Fruit fly (Drosophila melanogaster) whole organism, embryonic: Measurements from ENCODE around the gene Rbcn-3B.

ENCODE experiments used
- Antp ChIP-seq: fragments of 200-800 bp; sonication (Bioruptor generic); optimal IDR thresholded peaks from 3 replicates; lab custom pipeline; 2016; ENCODE audit warnings: missing biosample characterization, missing genetic modification characterization
- Asciz ChIP-seq: fragments of 200-800 bp; sonication (Bioruptor generic); optimal IDR thresholded peaks from 2 replicates; lab custom pipeline; 2017; ENCODE audit warnings: missing biosample characterization, mild to moderate bottlenecking, missing genetic modification characterization, missing genetic modification reagents
- C15 ChIP-seq: fragments of 200-800 bp; sonication (Bioruptor generic); IDR thresholded peaks from 3 replicates; pipeline ENCODE4 v1.3.6; 2022; ENCODE audit warnings: missing biosample characterization, missing genetic modification characterization
- CG11456 ChIP-seq: fragments of 200-800 bp; sonication (Bioruptor generic); IDR thresholded peaks from 3 replicates; pipeline ENCODE4 v1.3.6; 2022; ENCODE audit warnings: missing biosample characterization, missing genetic modification characterization
- CG12659 ChIP-seq: fragments of 200-800 bp; sonication (Bioruptor generic); optimal IDR thresholded peaks from 3 replicates; lab custom pipeline; 2017; ENCODE audit warnings: mild to moderate bottlenecking, missing biosample characterization, missing genetic modification reagents, missing genetic modification characterization
- CG13123 ChIP-seq: fragments of 200-800 bp; sonication (Bioruptor generic); optimal IDR thresholded peaks from 2 replicates; lab custom pipeline; 2016; ENCODE audit warnings: missing biosample characterization, missing genetic modification characterization
- CG13894 ChIP-seq: fragments of 200-800 bp; sonication (Bioruptor generic); optimal IDR thresholded peaks from 3 replicates; lab custom pipeline; 2018; ENCODE audit warnings: missing biosample characterization, mild to moderate bottlenecking, missing genetic modification characterization, moderate library complexity
- CG17612 ChIP-seq: fragments of 200-800 bp; sonication (Bioruptor generic); IDR thresholded peaks from 2 replicates; pipeline ENCODE4 v1.3.6; 2022; ENCODE audit warnings: missing biosample characterization, missing genetic modification characterization
- CG17802 ChIP-seq: fragments of 200-800 bp; sonication (Bioruptor generic); optimal IDR thresholded peaks from 2 replicates; lab custom pipeline; 2018; ENCODE audit warnings: missing biosample characterization, mild to moderate bottlenecking, missing genetic modification characterization, moderate library complexity
- CG1792 ChIP-seq: fragments of 200-800 bp; sonication (Bioruptor generic); optimal IDR thresholded peaks from 2 replicates; lab custom pipeline; 2016; ENCODE audit warnings: missing biosample characterization, missing genetic modification characterization
- CG2199 ChIP-seq: fragments of 200-800 bp; sonication (Bioruptor generic); IDR thresholded peaks from 3 replicates; pipeline ENCODE4 v1.3.6; 2022; ENCODE audit warnings: missing biosample characterization, missing genetic modification characterization
- CG2678 ChIP-seq: fragments of 200-800 bp; sonication (Bioruptor generic); optimal IDR thresholded peaks from 3 replicates; lab custom pipeline; 2019; ENCODE audit warnings: missing biosample characterization, mild to moderate bottlenecking, missing genetic modification characterization, moderate library complexity
- CG2712 ChIP-seq: fragments of 200-800 bp; optimal IDR thresholded peaks from 3 replicates; lab custom pipeline; 2019; ENCODE audit warnings: missing biosample characterization, mild to moderate bottlenecking, missing genetic modification characterization, moderate library complexity
- CG33557 ChIP-seq: fragments of 200-800 bp; sonication (Bioruptor generic); optimal IDR thresholded peaks from 2 replicates; lab custom pipeline; 2019; ENCODE audit warnings: missing biosample characterization, mild to moderate bottlenecking, missing genetic modification characterization, moderate library complexity
- CG4820 ChIP-seq: fragments of 200-800 bp; sonication (Bioruptor generic); optimal IDR thresholded peaks from 3 replicates; lab custom pipeline; 2016; ENCODE audit warnings: missing biosample characterization, missing genetic modification characterization
- CG6689 ChIP-seq: fragments of 200-800 bp; sonication (Bioruptor generic); IDR thresholded peaks from 2 replicates; pipeline ENCODE4 v1.3.6; 2022; ENCODE audit warnings: missing biosample characterization, missing genetic modification characterization
- CG7357 ChIP-seq: fragments of 200-800 bp; sonication (Bioruptor generic); IDR thresholded peaks from 3 replicates; pipeline ENCODE4 v1.3.6; 2022; ENCODE audit warnings: missing biosample characterization, missing genetic modification characterization
- CG8388 ChIP-seq: fragments of 200-800 bp; sonication (Bioruptor generic); optimal IDR thresholded peaks from 2 replicates; lab custom pipeline; 2019; ENCODE audit warnings: missing biosample characterization, mild to moderate bottlenecking, missing genetic modification characterization, moderate library complexity
- CG8924 ChIP-seq: fragments of 200-800 bp; optimal IDR thresholded peaks from 3 replicates; lab custom pipeline; 2019; ENCODE audit warnings: missing biosample characterization, mild to moderate bottlenecking, missing genetic modification characterization, moderate library complexity
- Chrac-16 ChIP-seq: fragments of 200-800 bp; sonication (Bioruptor generic); optimal IDR thresholded peaks from 3 replicates; lab custom pipeline; 2016; ENCODE audit warnings: missing biosample characterization, missing genetic modification characterization
- Dad ChIP-seq: fragments of 200-800 bp; sonication (Bioruptor generic); optimal IDR thresholded peaks from 3 replicates; lab custom pipeline; 2016; ENCODE audit warnings: missing biosample characterization, missing genetic modification characterization
- E2f2 ChIP-seq: fragments of 200-800 bp; sonication (Bioruptor generic); IDR thresholded peaks from 2 replicates; pipeline ENCODE4 v1.3.6; 2022; ENCODE audit warnings: missing biosample characterization, missing genetic modification characterization
- ERR ChIP-seq: fragments of 200-800 bp; sonication (Bioruptor generic); optimal IDR thresholded peaks from 2 replicates; lab custom pipeline; 2016; ENCODE audit warnings: missing biosample characterization, missing genetic modification characterization
- H15 ChIP-seq: fragments of 200-800 bp; sonication (Bioruptor generic); IDR thresholded peaks from 3 replicates; pipeline ENCODE4 v1.3.6; 2022; ENCODE audit warnings: missing biosample characterization, missing genetic modification characterization
- NK7.1 ChIP-seq: fragments of 200-800 bp; sonication (Bioruptor generic); optimal IDR thresholded peaks from 3 replicates; lab custom pipeline; 2016; ENCODE audit warnings: missing biosample characterization, missing genetic modification characterization
- Rfx ChIP-seq: fragments of 200-800 bp; sonication (Bioruptor generic); IDR thresholded peaks from 2 replicates; pipeline ENCODE4 v1.3.6; 2022; ENCODE audit warnings: missing biosample characterization, missing genetic modification characterization
- YL-1 ChIP-seq: fragments of 200-800 bp; sonication (Bioruptor generic); optimal IDR thresholded peaks from 3 replicates; lab custom pipeline; 2017; ENCODE audit warnings: missing biosample characterization, mild to moderate bottlenecking, missing genetic modification characterization
- br ChIP-seq: fragments of >200 bp; optimal IDR thresholded peaks from 2 replicates; lab custom pipeline; 2017
- cas ChIP-seq: fragments of 200-800 bp; sonication (Bioruptor generic); IDR thresholded peaks from 2 replicates; pipeline ENCODE4 v1.3.6; 2022; ENCODE audit warnings: missing biosample characterization, missing genetic modification characterization
- crp ChIP-seq, 2 experiments: fragments of 200-800 bp; sonication (Bioruptor generic); optimal IDR thresholded peaks; 2 replicates in 1 of 2; 3 replicates in 1 of 2; lab custom pipeline; 2017; ENCODE audit warnings: missing biosample characterization in 2 of 2, missing genetic modification characterization in 2 of 2, mild to moderate bottlenecking in 1 of 2, moderate library complexity in 1 of 2
- ems ChIP-seq: fragments of 200-800 bp; sonication (Bioruptor generic); optimal IDR thresholded peaks from 3 replicates; lab custom pipeline; 2016; ENCODE audit warnings: missing biosample characterization, missing genetic modification characterization
- ftz-f1 ChIP-seq: fragments of 200-800 bp; sonication (Bioruptor generic); optimal IDR thresholded peaks from 2 replicates; lab custom pipeline; 2016; ENCODE audit warnings: missing biosample characterization, missing genetic modification characterization
- gcm ChIP-seq: fragments of 200-800 bp; sonication (Bioruptor generic); optimal IDR thresholded peaks from 2 replicates; lab custom pipeline; 2019; ENCODE audit warnings: missing biosample characterization, mild to moderate bottlenecking, missing genetic modification characterization, moderate library complexity
- gsb-n ChIP-seq: fragments of 200-800 bp; sonication (Bioruptor generic); optimal IDR thresholded peaks from 3 replicates; lab custom pipeline; 2018; ENCODE audit warnings: missing biosample characterization, mild to moderate bottlenecking, missing genetic modification characterization
- h ChIP-seq: fragments of >200 bp; optimal IDR thresholded peaks from 2 replicates; lab custom pipeline; 2017
- hkb ChIP-seq, 2 experiments: fragments of 200-800 bp in 1 of 2; fragments of >200 bp in 1 of 2; sonication (Bioruptor generic) in 1 of 2; IDR thresholded peaks in 1 of 2; optimal IDR thresholded peaks in 1 of 2; 2 replicates each; pipeline versions ENCODE4 v1.3.6 to Lab custom; 2017 to 2022; ENCODE audit warnings: missing biosample characterization in 1 of 2, missing genetic modification characterization in 1 of 2
- hth ChIP-seq: fragments of >200 bp; optimal IDR thresholded peaks from 2 replicates; lab custom pipeline; 2017; ENCODE audit warnings: inconsistent platforms
- jing ChIP-seq: fragments of 200-800 bp; sonication (Bioruptor generic); optimal IDR thresholded peaks from 2 replicates; lab custom pipeline; 2018; ENCODE audit warnings: missing biosample characterization, mild to moderate bottlenecking, missing genetic modification characterization
- ken ChIP-seq: fragments of 200-800 bp; sonication (Bioruptor generic); IDR thresholded peaks from 3 replicates; pipeline ENCODE4 v1.3.6; 2022; ENCODE audit warnings: missing biosample characterization, missing genetic modification characterization
- knrl ChIP-seq: fragments of 200-800 bp; sonication (Bioruptor generic); IDR thresholded peaks from 3 replicates; pipeline ENCODE4 v1.3.6; 2022; ENCODE audit warnings: missing biosample characterization, missing genetic modification characterization; ENCODE audit not compliant: partially characterized antibody
- lola ChIP-seq, 3 experiments: fragments of >200 bp in 2 of 3; fragments of 200-800 bp in 1 of 3; sonication (Bioruptor generic) in 1 of 3; optimal IDR thresholded peaks; 2 replicates each; lab custom pipeline; 2017 to 2019; ENCODE audit warnings: missing biosample characterization in 3 of 3, missing genetic modification characterization in 3 of 3, mild to moderate bottlenecking in 1 of 3, moderate library complexity in 1 of 3
- luna ChIP-seq: fragments of 200-800 bp; sonication (Bioruptor generic); optimal IDR thresholded peaks from 2 replicates; lab custom pipeline; 2016; ENCODE audit warnings: missing biosample characterization, missing genetic modification characterization
- mam ChIP-seq: fragments of 200-800 bp; sonication (Bioruptor generic); optimal IDR thresholded peaks from 3 replicates; lab custom pipeline; 2016; ENCODE audit warnings: missing biosample characterization, missing genetic modification characterization
- nerfin-2 ChIP-seq: fragments of 200-800 bp; sonication (Bioruptor generic); IDR thresholded peaks from 2 replicates; pipeline ENCODE4 v1.3.6; 2022; ENCODE audit warnings: missing biosample characterization, missing genetic modification characterization; ENCODE audit not compliant: partially characterized antibody
- otp ChIP-seq: fragments of 200-800 bp; sonication (Bioruptor generic); IDR thresholded peaks from 3 replicates; pipeline ENCODE4, ENCODE4 v1.3.6; 2022; ENCODE audit warnings: missing biosample characterization, missing genetic modification characterization
- pum ChIP-seq: fragments of 200-800 bp; sonication (Bioruptor generic); optimal IDR thresholded peaks from 2 replicates; lab custom pipeline; 2016; ENCODE audit warnings: missing biosample characterization, missing genetic modification characterization
- so ChIP-seq: fragments of 200-800 bp; sonication (Bioruptor generic); IDR thresholded peaks from 3 replicates; pipeline ENCODE4 v1.3.6; 2022; ENCODE audit warnings: missing biosample characterization, missing genetic modification characterization
- stc ChIP-seq: fragments of 200-800 bp; sonication (Bioruptor generic); IDR thresholded peaks from 2 replicates; pipeline ENCODE4 v1.3.6; 2022; ENCODE audit warnings: missing biosample characterization, missing genetic modification characterization
- wor ChIP-seq: fragments of 200-800 bp; sonication (Bioruptor generic); IDR thresholded peaks from 2 replicates; pipeline ENCODE4 v1.3.6; 2022; ENCODE audit warnings: missing biosample characterization, missing genetic modification characterization
- zfh2 ChIP-seq: fragments of 200-800 bp; sonication (Bioruptor generic); optimal IDR thresholded peaks from 2 replicates; lab custom pipeline; 2016; ENCODE audit warnings: missing biosample characterization, missing genetic modification characterization

Gene Rbcn-3B

dm6 chrX:1951391-1952066 lies 42.8 kb downstream of the Rbcn-3B start (continued):
- TF ChIP-seq CG2678 (tag; lab: Kevin White, UChicago) (peak; percentile 97), CG17802 (tag; lab: Kevin White, UChicago) (peak; percentile 88), Antp (GFP tag; lab: Kevin White, UChicago) (peak; percentile 98), CG7357 (peak; percentile 78; the same call in 2 of the 3 replicates), CG2199 (GFP tag; lab: Robert Waterston, UW) (peak; percentile 89), CG13894 (peak; percentile 91), CG11456 (peak; percentile 95), CG4820 (peak; percentile 92), CG17612 (peak; percentile 74), pum (GFP tag; lab: Kevin White, UChicago) (peak; percentile 93), ftz-f1 (GFP tag; lab: Kevin White, UChicago) (peak; percentile 79), zfh2 (GFP tag; lab: Kevin White, UChicago) (peak; percentile 91), H15 (GFP tag; lab: Robert Waterston, UW) (peak; percentile 92), CG1792 (GFP tag; lab: Kevin White, UChicago) (peak; percentile 93), hth (lab: Kevin White, UChicago) (no peak), ERR (GFP tag; lab: Kevin White, UChicago) (peak; percentile 91), Chrac-16 (GFP tag; lab: Kevin White, UChicago) (peak; percentile 95), Dad (GFP tag; lab: Kevin White, UChicago) (peak; percentile 95), CG8924 (peak; percentile 95), NK7.1 (GFP tag; lab: Kevin White, UChicago) (peak; percentile 94), crp (GFP tag; optimal IDR thresholded peaks at IDR 0.05; lab: Kevin White, UChicago) (peak in 1 of 2 experiments; percentile 64), CG8388 (GFP tag; lab: Kevin White, UChicago) (peak; percentile 95), CG13123 (GFP tag; lab: Kevin White, UChicago) (peak; percentile 92), h (lab: Kevin White, UChicago) (no peak), Asciz (GFP tag; lab: Kevin White, UChicago) (peak; percentile 95), hkb (optimal IDR thresholded peaks at IDR 0.05; lab: Kevin White, UChicago) (no peak), hkb (GFP tag; IDR thresholded peaks at IDR 0.05; lab: Robert Waterston, UW) (peak; percentile 97), CG33557 (GFP tag; lab: Kevin White, UChicago) (peak; percentile 85), br (lab: Kevin White, UChicago) (no peak), CG6689 (GFP tag; lab: Robert Waterston, UW) (peak; percentile 94), Rfx (peak; percentile 96), luna (GFP tag; lab: Kevin White, UChicago) (peak; percentile 80), ken (GFP tag; lab: Robert Waterston, UW) (peak; percentile 93), CG2712 (peak; percentile 97), lola (GFP tag; optimal IDR thresholded peaks at IDR 0.05; lab: Kevin White, UChicago) (peak in 1 of 3 experiments; percentile 91), otp (GFP tag; lab: Robert Waterston, UW) (peak; percentile 94), ems (GFP tag; lab: Kevin White, UChicago) (peak; percentile 97), gsb-n (tag; lab: Kevin White, UChicago) (peak; percentile 95), C15 (GFP tag; lab: Robert Waterston, UW) (peak; percentile 87; the same call in 2 of the 3 replicates), jing (GFP tag; lab: Kevin White, UChicago) (peak; percentile 94), YL-1 (GFP tag; lab: Kevin White, UChicago) (peak; percentile 65), stc (GFP tag; lab: Robert Waterston, UW) (peak; percentile 96), wor (GFP tag; lab: Robert Waterston, UW) (peak; percentile 85), nerfin-2 (GFP tag; lab: Robert Waterston, UW) (no peak), mam (GFP tag; lab: Kevin White, UChicago) (peak; percentile 95), so (peak; percentile 94), knrl (no peak), CG12659 (peak; percentile 95), E2f2 (peak; percentile 74), gcm (peak; percentile 95), cas (GFP tag; lab: Robert Waterston, UW) (peak; percentile 79)
